Worm (Caenorhabditis elegans): Measurements from ENCODE around the gene hrpf-2.

- no peak for TF ChIP-seq unc-39 (tag; optimal IDR thresholded peaks at IDR 0.05)
- TF ChIP-seq nhr-76 (tag; optimal IDR thresholded peaks at IDR 0.05) = no peak
- TF ChIP-seq ztf-11 (tag; optimal IDR thresholded peaks at IDR 0.05) = no peak
- TF ChIP-seq lin-13 (tag; optimal IDR thresholded peaks at IDR 0.05) = no peak
These were observed 17.0 kb upstream of the hrpf-2 start for ce11 chrIV:6393329-6393728.

Data from whole organism, mixed stage, embryonic.